Fruit fly (Drosophila melanogaster): ENCODE results near the gene CG13999.

CG13999 gene

DNA sequence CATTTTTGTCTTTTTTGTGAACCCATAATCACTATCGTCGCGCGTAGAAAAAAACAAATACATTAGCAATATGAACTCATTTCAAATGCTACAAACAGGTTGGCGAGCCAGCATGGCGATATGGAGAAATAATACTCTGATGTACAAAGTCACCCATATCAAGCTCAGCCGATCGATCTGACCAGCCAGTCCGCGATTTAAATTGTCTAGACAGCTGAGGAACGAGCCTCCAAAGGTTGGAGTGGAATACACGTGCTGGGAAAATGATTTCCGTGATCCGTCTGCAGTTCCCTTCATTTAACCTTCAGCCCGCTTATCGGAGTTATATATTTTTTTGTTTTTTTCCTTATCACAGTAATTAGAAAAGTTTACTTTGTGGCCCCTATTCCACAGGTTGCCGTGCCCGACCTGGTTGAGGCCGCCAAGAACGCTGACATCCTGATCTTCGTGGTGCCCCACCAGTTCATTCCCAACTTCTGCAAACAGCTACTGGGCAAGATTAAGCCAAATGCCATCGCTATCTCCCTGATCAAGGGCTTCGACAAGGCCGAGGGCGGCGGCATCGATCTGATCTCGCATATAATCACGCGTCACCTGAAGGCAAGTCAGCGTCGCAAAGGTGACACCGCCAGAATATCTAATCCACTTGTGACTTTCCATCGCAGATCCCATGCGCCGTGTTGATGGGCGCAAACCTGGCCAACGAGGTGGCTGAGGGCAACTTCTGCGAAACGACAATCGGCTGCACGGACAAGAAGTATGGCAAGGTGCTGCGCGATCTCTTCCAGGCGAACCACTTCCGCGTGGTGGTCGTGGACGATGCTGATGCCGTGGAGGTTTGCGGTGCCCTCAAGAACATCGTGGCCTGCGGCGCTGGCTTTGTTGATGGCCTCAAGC lies 10.4 kb downstream of the CG13999 start (continued):
- TF ChIP-seq pb (GFP tag; optimal IDR thresholded peaks at IDR 0.05), result no peak
- no peak for TF ChIP-seq PHDP (tag; optimal IDR thresholded peaks at IDR 0.05)
- 0 out of 3 replicates have a peak, but pooled peaks have one; percentile 34 for TF ChIP-seq CG2199 (GFP tag; IDR thresholded peaks at IDR 0.05)
- TF ChIP-seq onecut (GFP tag; IDR thresholded peaks at IDR 0.05), result no peak; the same call in 1 of the 2 replicates
- peak in 1 of 2 experiments; percentile 8 for TF ChIP-seq Pdp1 (GFP tag; optimal IDR thresholded peaks at IDR 0.05)
- peak; percentile 94 for TF ChIP-seq ERR (GFP tag; optimal IDR thresholded peaks at IDR 0.05)
- TF ChIP-seq grn (GFP tag; optimal IDR thresholded peaks at IDR 0.05), result peak; percentile 88
- peak; percentile 46 for TF ChIP-seq CG34376 (GFP tag; optimal IDR thresholded peaks at IDR 0.05)
- 0 out of 3 replicates have a peak, but pooled peaks have one; percentile 18 for TF ChIP-seq tgo (GFP tag; IDR thresholded peaks at IDR 0.05)
- no peak for TF ChIP-seq gfzf (GFP tag; optimal IDR thresholded peaks at IDR 0.05)
- TF ChIP-seq Jarid2 (GFP tag; optimal IDR thresholded peaks at IDR 0.05), result no peak
- TF ChIP-seq mirr (GFP tag; optimal IDR thresholded peaks at IDR 0.05), result peak; percentile 44
- TF ChIP-seq CG11560 (tag; IDR thresholded peaks at IDR 0.05), result 0 out of 3 replicates have a peak, but pooled peaks have one; percentile 60
- no peak for TF ChIP-seq hb (GFP tag; IDR thresholded peaks at IDR 0.05; ENCODE audit: partially characterized antibody)
- TF ChIP-seq Camta (GFP tag; optimal IDR thresholded peaks at IDR 0.05), result no peak
- peak; percentile 95 for TF ChIP-seq cwo (GFP tag; optimal IDR thresholded peaks at IDR 0.05)
- TF ChIP-seq chinmo (GFP tag; IDR thresholded peaks at IDR 0.05; ENCODE audit: partially characterized antibody), result peak; percentile 75; the same call in 3 of the 4 replicates

DNA sequence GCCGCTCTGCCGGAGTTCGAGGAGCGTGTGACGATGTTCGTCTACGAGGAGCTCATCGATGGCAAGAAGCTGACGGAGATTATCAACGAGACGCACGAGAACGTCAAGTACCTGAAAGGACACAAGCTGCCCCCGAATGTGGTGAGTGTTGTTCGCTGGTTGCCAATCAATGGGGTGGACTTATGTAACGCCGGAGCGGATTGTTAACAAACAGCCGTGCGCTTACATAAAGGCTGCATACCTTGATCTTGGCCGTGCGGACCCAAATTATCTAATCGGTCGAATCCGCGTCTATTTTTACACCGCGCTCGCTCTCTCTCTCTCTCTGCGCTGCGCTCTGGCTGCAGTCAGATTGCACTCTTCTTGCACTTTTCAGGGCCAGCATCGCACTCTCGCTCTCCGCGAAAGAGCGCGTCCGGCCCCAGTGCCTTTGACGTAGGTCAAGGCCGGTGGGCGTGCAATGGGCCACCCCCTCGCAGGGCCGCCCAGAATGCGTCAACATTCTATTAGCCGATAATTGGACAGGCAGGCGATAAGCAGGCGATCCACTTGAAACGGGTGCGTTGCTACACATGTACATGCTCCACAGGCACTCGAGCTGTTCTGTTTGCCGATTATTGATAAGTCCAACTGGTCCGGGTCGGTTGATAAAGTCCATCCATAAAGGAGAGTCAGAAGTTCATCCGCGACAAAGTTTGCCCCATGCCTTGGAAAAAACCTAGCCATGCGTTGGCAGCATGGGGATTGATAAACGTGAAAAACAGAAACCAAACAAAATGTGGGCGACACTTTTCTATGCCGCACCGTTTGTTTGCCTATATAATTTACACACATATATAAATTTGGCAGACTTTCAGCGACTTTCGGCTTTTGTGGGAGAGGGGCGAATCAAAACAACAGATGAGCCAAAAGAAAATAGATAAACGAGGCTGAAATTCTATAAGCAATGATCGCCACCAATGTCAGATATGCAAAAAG lies 11.7 kb downstream of the CG13999 start:
- TF ChIP-seq ci (GFP tag; IDR thresholded peaks at IDR 0.05), result peak; percentile 78
- TF ChIP-seq TFAM (GFP tag; optimal IDR thresholded peaks at IDR 0.05), result no peak
- TF ChIP-seq Xrp1 (GFP tag; IDR thresholded peaks at IDR 0.05), result no peak
- TF ChIP-seq Mrtf (GFP tag; IDR thresholded peaks at IDR 0.05), result no peak
- TF ChIP-seq CG18011 (GFP tag; optimal IDR thresholded peaks at IDR 0.05), result no peak
- TF ChIP-seq Oli (tag; optimal IDR thresholded peaks at IDR 0.05), result no peak
- TF ChIP-seq twi (tag; optimal IDR thresholded peaks at IDR 0.05), result peak; percentile 55
- no peak for TF ChIP-seq ind (GFP tag; optimal IDR thresholded peaks at IDR 0.05)
- TF ChIP-seq Ada2b (GFP tag; IDR thresholded peaks at IDR 0.05), result no peak
- TF ChIP-seq dan (GFP tag; IDR thresholded peaks at IDR 0.05), result no peak
- no peak for TF ChIP-seq crc (GFP tag; optimal IDR thresholded peaks at IDR 0.05)
- TF ChIP-seq psq (GFP tag; optimal IDR thresholded peaks at IDR 0.05), result no peak
- TF ChIP-seq hb (GFP tag; IDR thresholded peaks at IDR 0.05; ENCODE audit: partially characterized antibody), result no peak
- TF ChIP-seq Aef1 (GFP tag; IDR thresholded peaks at IDR 0.05), result no peak
- TF ChIP-seq Asciz (GFP tag; optimal IDR thresholded peaks at IDR 0.05), result no peak
- no peak for TF ChIP-seq nom (GFP tag; optimal IDR thresholded peaks at IDR 0.05)
- TF ChIP-seq CG9876 (GFP tag; optimal IDR thresholded peaks at IDR 0.05), result no peak
- peak in 1 of 3 experiments; percentile 3 for TF ChIP-seq lola (GFP tag; optimal IDR thresholded peaks at IDR 0.05)
- no peak for TF ChIP-seq NFAT (GFP tag; IDR thresholded peaks at IDR 0.05)
- no peak for TF ChIP-seq CG10209 (GFP tag; optimal IDR thresholded peaks at IDR 0.05)
- TF ChIP-seq CG9437 (GFP tag; optimal IDR thresholded peaks at IDR 0.05), result no peak
- peak; percentile 7 for TF ChIP-seq Kr (GFP tag; optimal IDR thresholded peaks at IDR 0.05)
- peak; percentile 86 for TF ChIP-seq sd (tag; optimal IDR thresholded peaks at IDR 0.05)
- TF ChIP-seq B-H2 (GFP tag; optimal IDR thresholded peaks at IDR 0.05), result peak; percentile 48
- no peak for TF ChIP-seq CG15601 (tag; optimal IDR thresholded peaks at IDR 0.05)
- no peak for TF ChIP-seq CG2889 (GFP tag; IDR thresholded peaks at IDR 0.05)
- peak; percentile 96 for TF ChIP-seq exex (tag; optimal IDR thresholded peaks at IDR 0.05)
- no peak for TF ChIP-seq ro (GFP tag; IDR thresholded peaks at IDR 0.05)
- peak; percentile 47 for TF ChIP-seq chn (GFP tag; optimal IDR thresholded peaks at IDR 0.05)
